Worm (Caenorhabditis elegans) whole organism, young adult: ENCODE results near the gene mnk-1.
A peak's percentile ranks its signal among the peaks of the same experiment; 100 is the strongest.

Experiments used
- B0336.3 ChIP-seq: fragments of 200-800 bp; sonication (Bioruptor generic); IDR thresholded peaks from 2 replicates; pipeline ENCODE4 v1.3.6; 2022; ENCODE audit warnings: missing genetic modification characterization, missing compliant biosample characterization
- F10E7.11 ChIP-seq: sonication (generic microtip); optimal IDR thresholded peaks from 2 replicates; lab custom pipeline; 2017; ENCODE audit warnings: mild to moderate bottlenecking, missing genetic modification characterization, moderate library complexity, missing compliant biosample characterization
- F39B2.1 ChIP-seq: fragments of 200-800 bp; sonication (Bioruptor generic); IDR thresholded peaks from 2 replicates; pipeline ENCODE4 v1.3.6; 2022; ENCODE audit warnings: missing genetic modification reagents, missing genetic modification characterization, missing compliant biosample characterization
- F49E8.2 ChIP-seq: sonication (generic microtip); optimal IDR thresholded peaks from 3 replicates; lab custom pipeline; 2017; ENCODE audit warnings: missing genetic modification characterization, mild to moderate bottlenecking, missing compliant biosample characterization, antibody characterized with exemption, moderate library complexity; ENCODE audit not compliant: insufficient read depth
- K11D2.4 ChIP-seq: fragments of 200-800 bp; sonication (Bioruptor generic); IDR thresholded peaks from 2 replicates; pipeline ENCODE4 v1.3.6; 2022; ENCODE audit warnings: missing genetic modification reagents, missing genetic modification characterization, missing compliant biosample characterization
- T07F8.4 ChIP-seq: sonication (generic microtip); optimal IDR thresholded peaks from 2 replicates; lab custom pipeline; 2016; ENCODE audit warnings: mild to moderate bottlenecking, missing genetic modification characterization, moderate library complexity, missing compliant biosample characterization
- T26A5.8 ChIP-seq: sonication (generic microtip); optimal IDR thresholded peaks from 2 replicates; lab custom pipeline; 2016; ENCODE audit warnings: missing genetic modification characterization, missing compliant biosample characterization
- Y53F4B.3 ChIP-seq: fragments of 200-800 bp; sonication (Bioruptor generic); IDR thresholded peaks from 2 replicates; pipeline ENCODE4 v1.3.6; 2022; ENCODE audit warnings: missing genetic modification reagents, missing genetic modification characterization, missing compliant biosample characterization
- Y67H2A.10 ChIP-seq: fragments of 200-800 bp; sonication (Bioruptor generic); conservative IDR thresholded peaks from 2 replicates; pipeline ENCODE4 v1.3.6; 2022; ENCODE audit warnings: missing genetic modification reagents, missing genetic modification characterization, missing compliant biosample characterization
- ZK185.1 ChIP-seq: sonication (generic microtip); optimal IDR thresholded peaks from 2 replicates; lab custom pipeline; 2016; ENCODE audit warnings: mild to moderate bottlenecking, missing genetic modification characterization, missing compliant biosample characterization; ENCODE audit not compliant: poor library complexity, severe bottlenecking
- aptf-2 ChIP-seq: fragments of 200-800 bp; sonication (Bioruptor generic); conservative IDR thresholded peaks from 2 replicates; pipeline ENCODE4 v1.3.6; 2022; ENCODE audit warnings: missing genetic modification reagents, missing genetic modification characterization, missing compliant biosample characterization
- atf-7 ChIP-seq: sonication (generic microtip); optimal IDR thresholded peaks from 2 replicates; lab custom pipeline; 2017; ENCODE audit warnings: mild to moderate bottlenecking, missing genetic modification characterization, missing compliant biosample characterization
- attf-5 ChIP-seq: fragments of 200-800 bp; sonication (Bioruptor generic); optimal IDR thresholded peaks from 2 replicates; lab custom pipeline; 2018; ENCODE audit warnings: mild to moderate bottlenecking, missing genetic modification characterization, missing compliant biosample characterization
- bed-1 ChIP-seq: fragments of 200-800 bp; sonication (Bioruptor generic); IDR thresholded peaks from 2 replicates; pipeline ENCODE4 v1.3.6; 2022; ENCODE audit warnings: missing genetic modification reagents, missing genetic modification characterization, missing compliant biosample characterization
- cebp-1 ChIP-seq, 2 experiments: fragments of 200-800 bp in 1 of 2; sonication (Bioruptor generic) in 1 of 2; sonication (generic microtip) in 1 of 2; IDR thresholded peaks in 1 of 2; optimal IDR thresholded peaks in 1 of 2; 2 replicates each; pipeline versions ENCODE4 v1.3.6 to Lab custom; 2017 to 2022; ENCODE audit warnings: missing compliant biosample characterization in 2 of 2, missing genetic modification characterization in 2 of 2, mild to moderate bottlenecking in 1 of 2, missing genetic modification reagents in 1 of 2, moderate library complexity in 1 of 2
- cebp-2 ChIP-seq: fragments of 200-800 bp; sonication (Bioruptor generic); IDR thresholded peaks from 2 replicates; pipeline ENCODE4 v1.3.6; 2022; ENCODE audit warnings: missing genetic modification characterization, missing compliant biosample characterization
- ceh-27 ChIP-seq: fragments of 200-800 bp; sonication (Bioruptor generic); optimal IDR thresholded peaks from 2 replicates; lab custom pipeline; 2018; ENCODE audit warnings: mild to moderate bottlenecking, missing genetic modification characterization, moderate library complexity, missing compliant biosample characterization
- ceh-40 ChIP-seq: fragments of 200-800 bp; sonication (Bioruptor generic); IDR thresholded peaks from 2 replicates; pipeline ENCODE4 v1.3.6; 2022; ENCODE audit warnings: missing genetic modification characterization, missing compliant biosample characterization
- dox-1 ChIP-seq: fragments of 200-800 bp; sonication (Bioruptor generic); IDR thresholded peaks from 2 replicates; pipeline ENCODE4 v1.3.6; 2022; ENCODE audit warnings: missing genetic modification reagents, missing genetic modification characterization, missing compliant biosample characterization
- dpff-1 ChIP-seq: sonication (generic microtip); optimal IDR thresholded peaks from 2 replicates; lab custom pipeline; 2017; ENCODE audit warnings: mild to moderate bottlenecking, missing genetic modification characterization, missing compliant biosample characterization
- egrh-3 ChIP-seq: fragments of 200-800 bp; sonication (Bioruptor generic); IDR thresholded peaks from 2 replicates; pipeline ENCODE4 v1.3.6; 2022; ENCODE audit warnings: missing genetic modification reagents, missing genetic modification characterization, missing compliant biosample characterization
- ekl-4 ChIP-seq: fragments of 200-800 bp; sonication (Bioruptor generic); IDR thresholded peaks from 2 replicates; pipeline ENCODE4 v1.3.6; 2022; ENCODE audit warnings: missing genetic modification reagents, missing genetic modification characterization, missing compliant biosample characterization
- ets-4 ChIP-seq: fragments of 200-800 bp; sonication (Bioruptor generic); optimal IDR thresholded peaks from 2 replicates; lab custom pipeline; 2018; ENCODE audit warnings: mild to moderate bottlenecking, missing genetic modification characterization, missing compliant biosample characterization
- him-1 ChIP-seq: sonication (generic microtip); optimal IDR thresholded peaks from 2 replicates; lab custom pipeline; 2016; ENCODE audit warnings: missing genotype, missing genetic modification reagents, missing genetic modification characterization, missing compliant biosample characterization
- hsf-1 ChIP-seq: fragments of 200-800 bp; sonication (Bioruptor generic); IDR thresholded peaks from 2 replicates; pipeline ENCODE4 v1.3.6; 2022; ENCODE audit warnings: missing genetic modification reagents, missing genetic modification characterization, missing compliant biosample characterization
- let-607 ChIP-seq, 2 experiments: fragments of 200-800 bp in 1 of 2; sonication (Bioruptor generic) in 1 of 2; sonication (generic microtip) in 1 of 2; optimal IDR thresholded peaks; 2 replicates each; lab custom pipeline; 2016 to 2018; ENCODE audit warnings: mild to moderate bottlenecking in 2 of 2, missing compliant biosample characterization in 2 of 2, missing genetic modification characterization in 2 of 2, moderate library complexity in 2 of 2, missing genotype in 1 of 2
- lin-54 ChIP-seq: fragments of 200-800 bp; sonication (Bioruptor generic); optimal IDR thresholded peaks from 2 replicates; lab custom pipeline; 2018; ENCODE audit warnings: mild to moderate bottlenecking, missing genetic modification characterization, missing compliant biosample characterization
- lsl-1 ChIP-seq: fragments of 200-800 bp; sonication (Bioruptor generic); optimal IDR thresholded peaks from 2 replicates; lab custom pipeline; 2018; ENCODE audit warnings: mild to moderate bottlenecking, missing genetic modification characterization, moderate library complexity, missing compliant biosample characterization
- madf-3 ChIP-seq: fragments of 200-800 bp; sonication (Bioruptor generic); IDR thresholded peaks from 2 replicates; pipeline ENCODE4 v1.3.6; 2022; ENCODE audit warnings: missing genetic modification reagents, missing genetic modification characterization, missing compliant biosample characterization
- madf-6 ChIP-seq: fragments of 200-800 bp; sonication (Bioruptor generic); IDR thresholded peaks from 2 replicates; pipeline ENCODE4 v1.3.6; 2022; ENCODE audit warnings: missing genetic modification reagents, missing genetic modification characterization, missing compliant biosample characterization
- nhr-27 ChIP-seq: fragments of 200-800 bp; sonication (Bioruptor generic); optimal IDR thresholded peaks from 2 replicates; lab custom pipeline; 2018; ENCODE audit warnings: mild to moderate bottlenecking, missing genetic modification characterization, moderate library complexity, missing compliant biosample characterization
- nhr-80 ChIP-seq: sonication (generic microtip); optimal IDR thresholded peaks from 2 replicates; lab custom pipeline; 2016; ENCODE audit warnings: missing genetic modification characterization, missing compliant biosample characterization
- repo-1 ChIP-seq: sonication (generic microtip); optimal IDR thresholded peaks from 2 replicates; lab custom pipeline; 2017; ENCODE audit warnings: mild to moderate bottlenecking, missing genetic modification characterization, missing compliant biosample characterization
- rpc-1 ChIP-seq, 2 experiments: fragments of 150-350 bp in 1 of 2; sonication (generic microtip) in 1 of 2; optimal IDR thresholded peaks; 2 replicates each; lab custom pipeline; 2014 to 2018; ENCODE audit warnings: missing biosample characterization in 1 of 2, missing genetic modification characterization in 1 of 2, missing genetic modification reagents in 1 of 2, missing genotype in 1 of 2
- snpc-1.3 ChIP-seq: sonication (generic microtip); optimal IDR thresholded peaks from 2 replicates; lab custom pipeline; 2017; ENCODE audit warnings: missing genetic modification characterization, mild to moderate bottlenecking, missing compliant biosample characterization, antibody characterized with exemption, moderate library complexity, missing genotype, missing genetic modification reagents; ENCODE audit not compliant: insufficient read depth
- snpc-3.4 ChIP-seq: sonication (generic microtip); optimal IDR thresholded peaks from 2 replicates; lab custom pipeline; 2017; ENCODE audit warnings: missing genetic modification characterization, mild to moderate bottlenecking, missing compliant biosample characterization, antibody characterized with exemption, moderate library complexity, missing genotype, missing genetic modification reagents
- tbp1 ChIP-seq: fragments of 200-800 bp; sonication (Bioruptor generic); optimal IDR thresholded peaks from 2 replicates; lab custom pipeline; 2018; ENCODE audit warnings: mild to moderate bottlenecking, missing genetic modification characterization, missing compliant biosample characterization
- unc-130 ChIP-seq: sonication (generic microtip); optimal IDR thresholded peaks from 2 replicates; lab custom pipeline; 2016; ENCODE audit warnings: missing genetic modification reagents, missing genetic modification characterization, missing compliant biosample characterization
- zfh-2 ChIP-seq: fragments of 200-800 bp; sonication (Bioruptor generic); conservative IDR thresholded peaks from 2 replicates; pipeline ENCODE4 v1.3.6; 2022; ENCODE audit warnings: missing genetic modification reagents, missing genetic modification characterization, missing compliant biosample characterization
- zim-3 ChIP-seq: sonication (generic microtip); optimal IDR thresholded peaks from 2 replicates; lab custom pipeline; 2017; ENCODE audit warnings: mild to moderate bottlenecking, missing genetic modification characterization, moderate library complexity, missing compliant biosample characterization
- ztf-25 ChIP-seq: fragments of 200-800 bp; sonication (Bioruptor generic); IDR thresholded peaks from 2 replicates; pipeline ENCODE4 v1.3.6; 2022; ENCODE audit warnings: missing genetic modification reagents, missing genetic modification characterization, missing compliant biosample characterization
- ztf-26 ChIP-seq: sonication (generic microtip); optimal IDR thresholded peaks from 2 replicates; lab custom pipeline; 2017; ENCODE audit warnings: missing genetic modification characterization, missing compliant biosample characterization
- ztf-28 ChIP-seq: fragments of 200-800 bp; sonication (Bioruptor generic); IDR thresholded peaks from 2 replicates; pipeline ENCODE4 v1.3.6; 2022; ENCODE audit warnings: missing genetic modification reagents, missing genetic modification characterization, missing compliant biosample characterization

Gene mnk-1

ce11 chrII:10543457-10544137, 11.2 kb downstream of the mnk-1 start (continued):
- TF ChIP-seq snpc-1.3 (peak; percentile 25), K11D2.4 (GFP tag; lab: Robert Waterston, UW) (no peak), madf-6 (peak; percentile 27; the same call in 1 of the 2 replicates), zim-3 (tag; lab: Kevin White, UChicago) (peak; percentile 66), ets-4 (GFP tag; lab: Kevin White, UChicago) (peak; percentile 53), nhr-27 (tag; lab: Kevin White, UChicago) (no peak), dox-1 (GFP tag; lab: Robert Waterston, UW) (peak; percentile 38; the same call in 1 of the 2 replicates), F39B2.1 (GFP tag; lab: Robert Waterston, UW) (0 out of 2 replicates have a peak, but pooled peaks have one; percentile 9), dpff-1 (tag; lab: Kevin White, UChicago) (no peak), aptf-2 (GFP tag; lab: Robert Waterston, UW) (no peak), repo-1 (peak; percentile 76), zfh-2 (no peak), F10E7.11 (tag; lab: Kevin White, UChicago) (no peak), T07F8.4 (no peak), attf-5 (peak; percentile 31), lsl-1 (GFP tag; lab: Kevin White, UChicago) (peak; percentile 18), him-1 (no peak), ekl-4 (peak; percentile 5; the same call in 1 of the 2 replicates), tbp1 (GFP tag; lab: Kevin White, UChicago) (peak; percentile 33), ceh-27 (GFP tag; lab: Kevin White, UChicago) (no peak), ztf-28 (GFP tag; lab: Robert Waterston, UW) (peak; percentile 40; the same call in 1 of the 2 replicates), ztf-26 (tag; lab: Kevin White, UChicago) (peak; percentile 39), atf-7 (tag; lab: Kevin White, UChicago) (peak; percentile 24), rpc-1 (optimal IDR thresholded peaks at IDR 0.05; lab: Kevin White, UChicago) (no peak), rpc-1 (tag; optimal IDR thresholded peaks at IDR 0.05; lab: Kevin White, UChicago) (no peak), hsf-1 (GFP tag; lab: Robert Waterston, UW) (peak; percentile 29; the same call in 1 of the 2 replicates), ZK185.1 (tag; lab: Kevin White, UChicago) (peak; percentile 36), lin-54 (GFP tag; lab: Kevin White, UChicago) (no peak), ztf-25 (GFP tag; lab: Robert Waterston, UW) (peak; percentile 27; the same call in 1 of the 2 replicates), B0336.3 (GFP tag; lab: Robert Waterston, UW) (no peak; the same call in 1 of the 2 replicates)

- TF ChIP-seq zim-3 (tag; lab: Kevin White, UChicago) (peak; percentile 70), nhr-80 (tag; lab: Kevin White, UChicago) (no peak), snpc-3.4 (tag; lab: Kevin White, UChicago) (no peak), let-607 (tag; optimal IDR thresholded peaks at IDR 0.05; lab: Kevin White, UChicago) (peak in 1 of 2 experiments; percentile 23), bed-1 (GFP tag; lab: Robert Waterston, UW) (no peak), Y53F4B.3 (GFP tag; lab: Robert Waterston, UW) (peak; percentile 3; the same call in 1 of the 2 replicates), unc-130 (GFP tag; lab: Kevin White, UChicago) (no peak), F39B2.1 (GFP tag; lab: Robert Waterston, UW) (no peak), cebp-2 (GFP tag; lab: Robert Waterston, UW) (no peak), madf-6 (peak; percentile 48; the same call in 1 of the 2 replicates), Y67H2A.10 (peak; percentile 6), T26A5.8 (tag; lab: Kevin White, UChicago) (peak; percentile 43), cebp-1 (GFP tag; IDR thresholded peaks at IDR 0.05; lab: Robert Waterston, UW) (no peak), cebp-1 (tag; optimal IDR thresholded peaks at IDR 0.05; lab: Kevin White, UChicago) (peak; percentile 67), T07F8.4 (no peak), dpff-1 (tag; lab: Kevin White, UChicago) (no peak), madf-3 (GFP tag; lab: Robert Waterston, UW) (peak; percentile 18; the same call in 1 of the 2 replicates), ceh-40 (GFP tag; lab: Robert Waterston, UW) (peak; percentile 48; the same call in 1 of the 2 replicates), egrh-3 (no peak), F49E8.2 (tag; lab: Kevin White, UChicago) (no peak)
These were observed 12.0 kb downstream of the mnk-1 start for ce11 chrII:10542654-10543456.
